Worm (Caenorhabditis elegans) whole organism, mixed stage, embryonic: ENCODE data around the gene Y102A5C.36.

Experiments
- bed-3 ChIP-seq: fragments of 200-800 bp; sonication (Bioruptor generic); optimal IDR thresholded peaks from 3 replicates; lab custom pipeline; 2018; ENCODE audit warnings: mild to moderate bottlenecking, missing genetic modification characterization, moderate library complexity, missing compliant biosample characterization
- ces-1 ChIP-seq: fragments of 150-350 bp; optimal IDR thresholded peaks from 2 replicates; lab custom pipeline; 2014; ENCODE audit warnings: missing biosample characterization, missing genetic modification reagents, missing genetic modification characterization
- elt-1 ChIP-seq: sonication (generic microtip); optimal IDR thresholded peaks from 2 replicates; lab custom pipeline; 2017; ENCODE audit warnings: missing genetic modification characterization, mild to moderate bottlenecking, missing compliant biosample characterization, antibody characterized with exemption, moderate library complexity, borderline replicate concordance; ENCODE audit not compliant: insufficient read depth
- elt-3 ChIP-seq: fragments of 150-350 bp; optimal IDR thresholded peaks from 2 replicates; lab custom pipeline; 2014; ENCODE audit warnings: missing biosample characterization, missing genetic modification characterization
- ham-2 ChIP-seq: fragments of 200-800 bp; sonication (Bioruptor generic); optimal IDR thresholded peaks from 2 replicates; lab custom pipeline; 2018; ENCODE audit warnings: mild to moderate bottlenecking, missing genetic modification characterization, missing compliant biosample characterization
- lin-32 ChIP-seq: fragments of 200-800 bp; sonication (Bioruptor generic); optimal IDR thresholded peaks from 2 replicates; lab custom pipeline; 2018; ENCODE audit warnings: mild to moderate bottlenecking, missing genetic modification characterization, missing compliant biosample characterization
- nhr-12 ChIP-seq: fragments of 150-350 bp; optimal IDR thresholded peaks from 2 replicates; lab custom pipeline; 2014; ENCODE audit warnings: missing biosample characterization, missing genetic modification characterization
- nhr-28 ChIP-seq: fragments of 150-350 bp; optimal IDR thresholded peaks from 2 replicates; lab custom pipeline; 2014; ENCODE audit warnings: missing biosample characterization, missing genetic modification characterization
- pha-4 ChIP-seq: fragments of 150-350 bp; optimal IDR thresholded peaks from 2 replicates; lab custom pipeline; 2018; ENCODE audit warnings: missing biosample characterization, missing genetic modification reagents, missing genetic modification characterization
- unc-62 ChIP-seq: fragments of 150-350 bp; optimal IDR thresholded peaks from 2 replicates; lab custom pipeline; 2014; ENCODE audit warnings: missing biosample characterization, missing genetic modification reagents, missing genetic modification characterization
- zip-8 ChIP-seq: fragments of 150-350 bp; optimal IDR thresholded peaks from 2 replicates; lab custom pipeline; 2014; ENCODE audit warnings: missing biosample characterization, missing genetic modification characterization

DNA sequence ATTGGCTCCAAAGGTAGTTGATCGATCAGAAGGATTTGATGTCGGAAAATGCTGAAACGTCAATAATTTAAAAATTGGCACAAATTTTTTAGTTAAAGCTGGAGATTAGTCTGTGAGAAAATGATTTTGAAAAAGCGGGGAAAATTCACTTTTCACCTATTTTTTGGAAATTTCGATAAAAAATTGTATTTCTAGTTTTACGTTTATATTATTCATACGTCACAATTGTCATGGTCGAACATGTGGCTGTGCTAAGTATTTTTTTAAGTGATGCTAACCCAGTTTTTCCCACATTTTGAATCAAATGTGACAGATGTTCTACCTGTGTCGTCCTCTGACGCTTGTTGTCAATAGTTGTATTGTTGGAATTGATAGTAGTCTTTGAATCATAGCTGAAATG is 47.7 kb downstream of the Y102A5C.36 start:
- no peak for TF ChIP-seq bed-3 (GFP tag; lab: Kevin White, UChicago)
- TF ChIP-seq ces-1 (GFP tag; lab: Kevin White, UChicago): no peak
- no peak for TF ChIP-seq ham-2 (GFP tag; lab: Kevin White, UChicago)
- TF ChIP-seq zip-8 (tag; lab: Kevin White, UChicago): no peak
- no peak for TF ChIP-seq nhr-12 (tag; lab: Kevin White, UChicago)
- TF ChIP-seq unc-62 (GFP tag; lab: Kevin White, UChicago): no peak
- TF ChIP-seq elt-3: no peak
- TF ChIP-seq elt-1 (tag; lab: Kevin White, UChicago): no peak
- TF ChIP-seq lin-32 (GFP tag; lab: Kevin White, UChicago): no peak
- TF ChIP-seq pha-4 (tag; lab: Kevin White, UChicago): no peak
- no peak for TF ChIP-seq nhr-28 (tag; lab: Kevin White, UChicago)
